Worm (Caenorhabditis elegans): ENCODE results near the gene F15H10.7.

ce11 chrV:10435198-10435597, 29.0 kb upstream of the F15H10.7 start:
- TF ChIP-seq lin-39 (tag; optimal IDR thresholded peaks at IDR 0.05), result no peak
- TF ChIP-seq aly-2 (tag; optimal IDR thresholded peaks at IDR 0.05), result no peak
- TF ChIP-seq ztf-11 (tag; optimal IDR thresholded peaks at IDR 0.05), result no peak
- no peak for TF ChIP-seq skn-1 (tag; optimal IDR thresholded peaks at IDR 0.05)
- TF ChIP-seq elt-1 (tag; optimal IDR thresholded peaks at IDR 0.05), result no peak
- TF ChIP-seq Y55F3AM.14 (GFP tag; optimal IDR thresholded peaks at IDR 0.05), result no peak
- no peak for TF ChIP-seq nhr-23 (tag; optimal IDR thresholded peaks at IDR 0.05)
